Fruit fly (Drosophila melanogaster) whole organism: ENCODE measurements around the gene Lsp1alpha.

Experiments
- CG8478 ChIP-seq: fragments of >200 bp; optimal IDR thresholded peaks from 2 replicates; lab custom pipeline; 2018; ENCODE audit warnings: inconsistent platforms
- EcR ChIP-seq, 2 experiments: fragments of >200 bp; optimal IDR thresholded peaks; 2 replicates each; lab custom pipeline; 2017; ENCODE audit warnings: missing biosample characterization in 2 of 2, missing genetic modification characterization in 2 of 2, missing genetic modification reagents in 2 of 2
- pan ChIP-seq: fragments of >200 bp; optimal IDR thresholded peaks from 2 replicates; lab custom pipeline; 2017
- psq ChIP-seq: fragments of >200 bp; optimal IDR thresholded peaks from 2 replicates; lab custom pipeline; 2017
- usp ChIP-seq: fragments of >200 bp; optimal IDR thresholded peaks from 2 replicates; lab custom pipeline; 2017; ENCODE audit warnings: missing biosample characterization, missing genetic modification characterization, mixed read lengths

- no peak for TF ChIP-seq CG8478 (lab: Kevin White, UChicago)
- no peak for TF ChIP-seq EcR (GFP tag; optimal IDR thresholded peaks at IDR 0.05; lab: Kevin White, UChicago)
- TF ChIP-seq psq (lab: Kevin White, UChicago), result no peak
- no peak for TF ChIP-seq pan (lab: Kevin White, UChicago)
- TF ChIP-seq usp (GFP tag; lab: Kevin White, UChicago), result no peak
Measured at dm6 chrX:12465316-12465715, 24.8 kb upstream of the Lsp1alpha start.
